Worm (Caenorhabditis elegans): Measurements from ENCODE around the gene Y37D8A.4.

Gene Y37D8A.4

ce11 chrIII:12798469-12798868 is 40.3 kb downstream of the Y37D8A.4 start, which contains the start of gene agmo-1:
Gene agmo-1 (minus strand): TSS chrIII:12798569.
- TF ChIP-seq sdz-12 (GFP tag; optimal IDR thresholded peaks at IDR 0.05) (no peak), F49E8.2 (tag; optimal IDR thresholded peaks at IDR 0.05; ENCODE audit: borderline replicate concordance) (no peak), nhr-76 (tag; optimal IDR thresholded peaks at IDR 0.05) (no peak), nhr-28 (tag; optimal IDR thresholded peaks at IDR 0.05) (peak; percentile 9), zag-1 (tag; optimal IDR thresholded peaks at IDR 0.05) (no peak), snpc-4 (tag; optimal IDR thresholded peaks at IDR 0.05) (no peak)

ce11 chrIII:12794200-12794599 is 44.6 kb downstream of the Y37D8A.4 start:
- TF ChIP-seq ZK337.2 (GFP tag; IDR thresholded peaks at IDR 0.05) (no peak), dpl-1 (GFP tag; optimal IDR thresholded peaks at IDR 0.05) (no peak), F49E8.2 (tag; optimal IDR thresholded peaks at IDR 0.05; ENCODE audit: borderline replicate concordance) (no peak), nhr-77 (tag; optimal IDR thresholded peaks at IDR 0.05) (no peak), ceh-28 (tag; optimal IDR thresholded peaks at IDR 0.05) (peak; percentile 95)

ce11 chrIII:12789420-12789819 is 49.3 kb downstream of the Y37D8A.4 start, which contains the start of gene BE10.1:
Gene BE10.1 (minus strand): TSS chrIII:12789520.
- TF ChIP-seq Y75B8A.6 (GFP tag; IDR thresholded peaks at IDR 0.05) (no peak), nhr-41 (GFP tag; IDR thresholded peaks at IDR 0.05) (no peak), unc-39 (tag; optimal IDR thresholded peaks at IDR 0.05) (no peak), mdl-1 (tag; optimal IDR thresholded peaks at IDR 0.05) (no peak), daf-16 (GFP tag; optimal IDR thresholded peaks at IDR 0.05) (no peak), daf-16 (tag; optimal IDR thresholded peaks at IDR 0.05) (no peak), nhr-237 (tag; optimal IDR thresholded peaks at IDR 0.05) (no peak), T26A8.4 (GFP tag; IDR thresholded peaks at IDR 0.05) (no peak), T20F7.1 (GFP tag; optimal IDR thresholded peaks at IDR 0.05) (no peak), ama-1 (optimal IDR thresholded peaks at IDR 0.05) (no peak), dpl-1 (GFP tag; optimal IDR thresholded peaks at IDR 0.05) (no peak), zfp-3 (GFP tag; conservative IDR thresholded peaks at IDR 0.05) (no peak), ceh-44 (GFP tag; IDR thresholded peaks at IDR 0.05) (no peak), zip-11 (GFP tag; IDR thresholded peaks at IDR 0.05) (no peak)

- TF ChIP-seq aha-1 (tag) (peak; percentile 68), set-16 (GFP tag; IDR thresholded peaks at IDR 0.05) (peak; percentile 67), lin-29 (GFP tag; IDR thresholded peaks at IDR 0.05) (no peak)
Observed at ce11 chrIII:12788239-12788638, 50.5 kb downstream of the Y37D8A.4 start.

All from whole organism, L4 larva.